Fruit fly (Drosophila melanogaster) Kc167 (cell line): ENCODE results near the gene Hcs.

ENCODE experiments used
- Myc ChIP-seq: fragments of >200 bp; optimal IDR thresholded peaks from 2 replicates; lab custom pipeline; 2017; ENCODE audit warnings: missing external identifiers
- Sin3A ChIP-seq: fragments of >200 bp; optimal IDR thresholded peaks from 2 replicates; lab custom pipeline; 2018; ENCODE audit warnings: missing external identifiers
- h ChIP-seq: fragments of >200 bp; optimal IDR thresholded peaks from 3 replicates; lab custom pipeline; 2018; ENCODE audit warnings: missing external identifiers
- insv ChIP-seq: fragments of >200 bp; optimal IDR thresholded peaks from 3 replicates; lab custom pipeline; 2018; ENCODE audit warnings: missing external identifiers
- psq ChIP-seq: fragments of >200 bp; optimal IDR thresholded peaks from 2 replicates; lab custom pipeline; 2017; ENCODE audit warnings: missing external identifiers
- ttk ChIP-seq: sonication (Bioruptor generic); optimal IDR thresholded peaks from 2 replicates; lab custom pipeline; 2017; ENCODE audit warnings: missing external identifiers

Hcs gene

dm6 chr3R:5474551-5474950 lies at the start of gene Hcs, which contains the start of the genes CG45100 and HDAC3:
TSS of gene Hcs (plus strand) at chr3R:5474899.
TSS of gene CG45100 (minus strand) at chr3R:5474600.
TSS of gene HDAC3 (minus strand) at chr3R:5474600.
- TF ChIP-seq Myc (lab: Kevin White, UChicago) (no peak), ttk (lab: Kevin White, UChicago) (no peak), Sin3A (lab: Kevin White, UChicago) (no peak), h (lab: Kevin White, UChicago) (no peak), insv (no peak), psq (lab: Kevin White, UChicago) (no peak)

DNA sequence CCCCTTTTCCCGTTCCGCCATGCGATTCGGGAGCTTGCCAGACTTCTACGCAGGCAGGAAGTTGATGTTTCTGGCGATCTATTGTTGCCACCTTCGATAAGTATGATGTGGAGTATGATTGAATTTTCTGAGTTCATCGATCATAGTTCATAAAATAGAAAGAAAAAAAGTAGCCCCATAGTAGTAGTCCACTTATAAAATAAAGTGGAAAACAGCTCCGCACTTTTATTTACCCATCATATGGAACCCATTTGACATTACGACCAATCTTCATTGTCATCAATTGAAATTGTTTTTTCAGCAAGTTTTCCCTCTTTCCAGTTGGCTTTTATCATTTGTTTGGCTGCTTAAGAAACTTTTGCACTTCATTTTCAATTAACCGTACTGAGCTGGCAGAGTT lies 47.5 kb upstream of the Hcs start, which contains the start of gene CG12147:
Gene CG12147 (minus strand): TSS at position 101 of the 400 bp plus-strand sequence.
- TF ChIP-seq Sin3A (lab: Kevin White, UChicago), result no peak
- no peak for TF ChIP-seq psq (lab: Kevin White, UChicago)
- TF ChIP-seq insv, result no peak
- TF ChIP-seq ttk (lab: Kevin White, UChicago), result no peak
- TF ChIP-seq h (lab: Kevin White, UChicago), result no peak
- no peak for TF ChIP-seq Myc (lab: Kevin White, UChicago)

DNA sequence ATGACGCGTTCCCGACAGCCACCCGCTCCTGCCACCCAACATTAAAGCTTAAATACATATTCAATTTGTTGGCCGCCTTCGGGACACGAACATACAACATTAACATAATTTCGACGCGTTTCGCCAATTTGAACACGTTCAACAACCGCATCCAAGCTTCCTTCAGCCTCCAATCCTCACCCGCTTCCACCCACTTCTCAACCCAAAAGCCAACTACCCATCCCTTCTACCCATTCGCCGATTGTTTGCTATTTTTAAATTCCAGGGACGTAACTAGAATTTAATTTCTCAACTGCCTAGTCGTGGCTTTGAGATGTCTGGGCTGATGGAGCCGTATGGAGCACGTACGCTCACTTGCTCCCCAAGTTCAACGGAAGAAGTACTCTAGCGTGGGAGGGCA lies 44.9 kb upstream of the Hcs start:
- no peak for TF ChIP-seq insv
- no peak for TF ChIP-seq h (lab: Kevin White, UChicago)
- TF ChIP-seq psq (lab: Kevin White, UChicago), result no peak
- TF ChIP-seq Myc (lab: Kevin White, UChicago), result no peak
- no peak for TF ChIP-seq ttk (lab: Kevin White, UChicago)
- no peak for TF ChIP-seq Sin3A (lab: Kevin White, UChicago)

DNA sequence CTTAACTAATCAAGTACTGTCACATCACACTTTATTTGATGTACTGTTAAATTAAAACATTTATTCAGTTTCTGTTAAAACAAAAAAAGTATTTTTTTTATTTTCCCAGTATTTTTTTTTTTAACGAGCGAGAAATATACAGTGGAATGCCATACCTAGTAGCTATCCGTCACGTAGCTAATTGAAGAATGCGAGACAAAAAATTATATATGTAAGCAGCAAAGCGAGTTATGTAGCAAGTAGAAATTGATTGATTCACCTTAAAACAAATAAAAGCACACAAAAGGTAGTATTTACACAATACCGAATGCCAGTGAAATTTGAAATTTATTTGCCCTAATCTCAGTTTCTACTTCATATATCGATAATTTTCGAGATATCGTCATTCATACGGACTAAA lies 35.9 kb upstream of the Hcs start:
- TF ChIP-seq h (lab: Kevin White, UChicago), result no peak
- no peak for TF ChIP-seq psq (lab: Kevin White, UChicago)
- TF ChIP-seq Myc (lab: Kevin White, UChicago), result no peak
- no peak for TF ChIP-seq insv
- no peak for TF ChIP-seq Sin3A (lab: Kevin White, UChicago)
- TF ChIP-seq ttk (lab: Kevin White, UChicago), result no peak

- TF ChIP-seq Myc (lab: Kevin White, UChicago) (no peak), h (lab: Kevin White, UChicago) (no peak), ttk (lab: Kevin White, UChicago) (no peak), insv (no peak), psq (lab: Kevin White, UChicago) (no peak), Sin3A (lab: Kevin White, UChicago) (no peak)
Observed at dm6 chr3R:5454334-5454733, 20.4 kb upstream of the Hcs start.

dm6 chr3R:5458627-5459026 lies 16.1 kb upstream of the Hcs start:
- no peak for TF ChIP-seq Sin3A (lab: Kevin White, UChicago)
- no peak for TF ChIP-seq insv
- TF ChIP-seq psq (lab: Kevin White, UChicago), result no peak
- no peak for TF ChIP-seq Myc (lab: Kevin White, UChicago)
- TF ChIP-seq ttk (lab: Kevin White, UChicago), result no peak
- no peak for TF ChIP-seq h (lab: Kevin White, UChicago)

DNA sequence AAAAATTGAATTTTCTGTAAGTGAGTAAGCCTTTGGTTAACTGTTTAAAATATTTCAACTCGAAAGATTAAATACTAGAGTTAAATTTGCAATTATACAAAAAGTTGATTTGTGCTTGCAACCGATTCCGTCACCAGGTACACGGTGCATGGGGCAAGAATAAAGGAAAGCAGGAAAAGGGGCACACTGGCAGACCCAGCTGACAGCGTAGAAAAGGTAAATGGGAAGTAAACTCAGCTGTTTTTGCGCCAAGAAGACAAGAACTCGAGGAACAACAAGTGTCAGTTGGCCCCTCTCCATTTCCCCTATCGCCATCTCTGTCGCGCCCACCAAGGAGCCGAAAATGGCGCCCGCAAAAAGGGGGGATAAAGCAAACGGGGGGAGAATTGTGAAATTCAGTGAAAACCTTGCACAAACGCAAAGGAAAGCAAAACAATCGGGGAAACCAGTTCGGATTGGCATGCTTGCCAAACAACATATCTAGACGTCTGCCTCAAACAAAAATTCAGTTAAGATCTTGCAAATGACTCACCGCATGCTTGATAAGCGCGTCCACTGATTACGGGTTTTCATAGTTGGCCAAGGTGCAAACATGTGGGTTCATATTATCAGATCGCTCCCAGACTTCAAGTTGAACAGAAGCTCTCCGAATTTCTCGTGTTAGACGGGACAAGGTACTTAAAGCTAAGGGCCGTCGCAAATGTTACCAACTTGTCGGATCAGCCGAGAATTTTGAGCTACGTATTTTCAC lies 11.3 kb upstream of the Hcs start:
- TF ChIP-seq Myc (lab: Kevin White, UChicago) (no peak), ttk (lab: Kevin White, UChicago) (no peak), h (lab: Kevin White, UChicago) (no peak), insv (no peak), Sin3A (lab: Kevin White, UChicago) (no peak), psq (lab: Kevin White, UChicago) (no peak)

- TF ChIP-seq Sin3A (lab: Kevin White, UChicago), result no peak
- no peak for TF ChIP-seq insv
- TF ChIP-seq h (lab: Kevin White, UChicago), result no peak
- TF ChIP-seq psq (lab: Kevin White, UChicago), result no peak
- no peak for TF ChIP-seq ttk (lab: Kevin White, UChicago)
- no peak for TF ChIP-seq Myc (lab: Kevin White, UChicago)
Observed at dm6 chr3R:5464481-5464880, 10.2 kb upstream of the Hcs start, which contains the start of gene PEK. TSS of gene PEK (minus strand) at chr3R:5464753.

dm6 chr3R:5466875-5467274 lies 7.8 kb upstream of the Hcs start, which contains the start of gene RpL35A:
TSS of gene RpL35A (minus strand) at chr3R:5467101.
- no peak for TF ChIP-seq insv
- TF ChIP-seq ttk (lab: Kevin White, UChicago), result no peak
- no peak for TF ChIP-seq psq (lab: Kevin White, UChicago)
- no peak for TF ChIP-seq h (lab: Kevin White, UChicago)
- no peak for TF ChIP-seq Myc (lab: Kevin White, UChicago)

dm6 chr3R:5467619-5468018 lies 7.1 kb upstream of the Hcs start, which contains the start of gene POLDIP2:
TSS of gene POLDIP2 (plus strand) at chr3R:5467778.
- TF ChIP-seq h (lab: Kevin White, UChicago), result no peak
- TF ChIP-seq Sin3A (lab: Kevin White, UChicago), result no peak
- no peak for TF ChIP-seq Myc (lab: Kevin White, UChicago)
- TF ChIP-seq ttk (lab: Kevin White, UChicago), result no peak
- TF ChIP-seq psq (lab: Kevin White, UChicago), result no peak

dm6 chr3R:5470586-5471283 lies 4.0 kb upstream of the Hcs start, which contains the start of the genes mRpL44 and Snr1:
TSS of gene mRpL44 (minus strand) at chr3R:5470636.
TSS of gene Snr1 (plus strand) at chr3R:5470926.
- TF ChIP-seq psq (lab: Kevin White, UChicago) (no peak), Sin3A (lab: Kevin White, UChicago) (no peak), ttk (lab: Kevin White, UChicago) (no peak), insv (no peak), Myc (lab: Kevin White, UChicago) (no peak), h (lab: Kevin White, UChicago) (no peak)
